Fruit fly (Drosophila melanogaster) whole organism, embryonic: Measurements from ENCODE around the gene MED15.

Experiments used
- Bgb ChIP-seq: fragments of 200-800 bp; sonication (Bioruptor generic); IDR thresholded peaks from 2 replicates; pipeline ENCODE4 v1.3.6; 2022; ENCODE audit warnings: missing biosample characterization, missing genetic modification characterization; ENCODE audit not compliant: partially characterized antibody
- Ets65A ChIP-seq: fragments of 200-800 bp; sonication (Bioruptor generic); peaks from one replicate; lab custom pipeline; 2016; ENCODE audit warnings: missing biosample characterization, missing genetic modification characterization
- chinmo ChIP-seq: fragments of 200-800 bp; sonication (Bioruptor generic); IDR thresholded peaks from 4 replicates; pipeline ENCODE4 v1.3.6; 2022; ENCODE audit warnings: missing biosample characterization, missing genetic modification characterization; ENCODE audit not compliant: partially characterized antibody
- gcm2 ChIP-seq: fragments of 200-800 bp; sonication (Bioruptor generic); optimal IDR thresholded peaks from 2 replicates; lab custom pipeline; 2016; ENCODE audit warnings: missing biosample characterization, missing genetic modification characterization
- inv ChIP-seq: fragments of 200-800 bp; sonication (Bioruptor generic); IDR thresholded peaks from 2 replicates; pipeline ENCODE4 v1.3.6; 2022; ENCODE audit warnings: missing biosample characterization, missing genetic modification characterization; ENCODE audit not compliant: partially characterized antibody
- nau ChIP-seq: fragments of 200-800 bp; sonication (Bioruptor generic); optimal IDR thresholded peaks from 3 replicates; lab custom pipeline; 2017; ENCODE audit warnings: missing biosample characterization, mild to moderate bottlenecking, missing genetic modification characterization, missing genetic modification reagents
- pho ChIP-seq: fragments of 200-800 bp; sonication (Bioruptor generic); optimal IDR thresholded peaks from 2 replicates; lab custom pipeline; 2016; ENCODE audit warnings: missing biosample characterization, missing genetic modification characterization
- repo ChIP-seq: fragments of 200-800 bp; sonication (Bioruptor generic); optimal IDR thresholded peaks from 2 replicates; lab custom pipeline; 2016; ENCODE audit warnings: missing biosample characterization, missing genetic modification characterization
- usp ChIP-seq: fragments of >200 bp; optimal IDR thresholded peaks from 2 replicates; lab custom pipeline; 2017; ENCODE audit warnings: missing biosample characterization, missing genetic modification characterization

dm6 chr2L:475920-476319 lies 3.1 kb downstream of the MED15 start, which contains the start of gene ush:
- TF ChIP-seq usp (no peak), chinmo (no peak), Ets65A (GFP tag; lab: Kevin White, UChicago) (no peak), nau (GFP tag; lab: Kevin White, UChicago) (no peak), Bgb (GFP tag; lab: Robert Waterston, UW) (no peak), gcm2 (GFP tag; lab: Kevin White, UChicago) (no peak), pho (GFP tag; lab: Kevin White, UChicago) (no peak), inv (no peak), repo (no peak)
